Worm (Caenorhabditis elegans) whole organism, young adult: ENCODE measurements around the gene mif-2.

Experiments
- B0019.2 ChIP-seq: fragments of 200-800 bp; sonication (Bioruptor generic); conservative IDR thresholded peaks from 2 replicates; pipeline ENCODE4 v1.3.6; 2022; ENCODE audit warnings: missing genetic modification reagents, missing genetic modification characterization, missing compliant biosample characterization
- F22D6.2 ChIP-seq: sonication (generic microtip); optimal IDR thresholded peaks from 2 replicates; lab custom pipeline; 2016; ENCODE audit warnings: mild to moderate bottlenecking, missing genetic modification characterization, missing compliant biosample characterization
- F33H1.4 ChIP-seq: fragments of 200-800 bp; sonication (Bioruptor generic); IDR thresholded peaks from 2 replicates; pipeline ENCODE4 v1.3.6; 2022; ENCODE audit warnings: missing genetic modification reagents, missing genetic modification characterization, missing compliant biosample characterization
- F39B2.1 ChIP-seq: fragments of 200-800 bp; sonication (Bioruptor generic); IDR thresholded peaks from 2 replicates; pipeline ENCODE4 v1.3.6; 2022; ENCODE audit warnings: missing genetic modification reagents, missing genetic modification characterization, missing compliant biosample characterization
- F55B11.4 ChIP-seq: sonication (generic microtip); optimal IDR thresholded peaks from 2 replicates; lab custom pipeline; 2016; ENCODE audit warnings: missing compliant biosample characterization, missing genetic modification characterization, borderline replicate concordance; ENCODE audit not compliant: insufficient read depth
- T26A5.8 ChIP-seq: sonication (generic microtip); optimal IDR thresholded peaks from 2 replicates; lab custom pipeline; 2016; ENCODE audit warnings: missing genetic modification characterization, missing compliant biosample characterization
- Y67H2A.10 ChIP-seq: fragments of 200-800 bp; sonication (Bioruptor generic); conservative IDR thresholded peaks from 2 replicates; pipeline ENCODE4 v1.3.6; 2022; ENCODE audit warnings: missing genetic modification reagents, missing genetic modification characterization, missing compliant biosample characterization
- Y95B8A.8 ChIP-seq: fragments of 200-800 bp; sonication (Bioruptor generic); IDR thresholded peaks from 2 replicates; pipeline ENCODE4 v1.3.6; 2022; ENCODE audit warnings: missing genetic modification reagents, missing genetic modification characterization, missing compliant biosample characterization
- ZK185.1 ChIP-seq: sonication (generic microtip); optimal IDR thresholded peaks from 2 replicates; lab custom pipeline; 2016; ENCODE audit warnings: mild to moderate bottlenecking, missing genetic modification characterization, missing compliant biosample characterization; ENCODE audit not compliant: poor library complexity, severe bottlenecking
- ama-1 ChIP-seq, 3 experiments: fragments of 150-350 bp in 1 of 3; sonication (generic microtip) in 2 of 3; optimal IDR thresholded peaks; 2 replicates each; lab custom pipeline; 2014 to 2018; ENCODE audit warnings: missing biosample characterization in 2 of 3, missing genetic modification characterization in 2 of 3, missing genetic modification reagents in 2 of 3
- aptf-3 ChIP-seq: fragments of 200-800 bp; sonication (Bioruptor generic); IDR thresholded peaks from 2 replicates; pipeline ENCODE4 v1.3.6; 2022; ENCODE audit warnings: missing genetic modification characterization, missing compliant biosample characterization
- attf-5 ChIP-seq: fragments of 200-800 bp; sonication (Bioruptor generic); optimal IDR thresholded peaks from 2 replicates; lab custom pipeline; 2018; ENCODE audit warnings: mild to moderate bottlenecking, missing genetic modification characterization, missing compliant biosample characterization
- bed-2 ChIP-seq: fragments of 200-800 bp; sonication (Bioruptor generic); IDR thresholded peaks from 2 replicates; pipeline ENCODE4 v1.3.6; 2022; ENCODE audit warnings: missing genetic modification reagents, missing genetic modification characterization, missing compliant biosample characterization
- ceh-100 ChIP-seq: fragments of 200-800 bp; sonication (Bioruptor generic); IDR thresholded peaks from 2 replicates; pipeline ENCODE4 v1.3.6; 2022; ENCODE audit warnings: missing genetic modification reagents, missing genetic modification characterization, missing compliant biosample characterization
- ceh-40 ChIP-seq: fragments of 200-800 bp; sonication (Bioruptor generic); IDR thresholded peaks from 2 replicates; pipeline ENCODE4 v1.3.6; 2022; ENCODE audit warnings: missing genetic modification characterization, missing compliant biosample characterization
- ceh-58 ChIP-seq: fragments of 200-800 bp; sonication (Bioruptor generic); IDR thresholded peaks from 2 replicates; pipeline ENCODE4 v1.3.6; 2022; ENCODE audit warnings: missing genetic modification characterization, missing compliant biosample characterization
- dpl-1 ChIP-seq: fragments of 150-350 bp; optimal IDR thresholded peaks from 2 replicates; lab custom pipeline; 2014; ENCODE audit warnings: missing biosample characterization, missing genetic modification reagents, missing genetic modification characterization
- egl-44 ChIP-seq: fragments of 200-800 bp; sonication (Bioruptor generic); IDR thresholded peaks from 2 replicates; pipeline ENCODE4 v1.3.6; 2022; ENCODE audit warnings: missing genetic modification reagents, missing genetic modification characterization, missing compliant biosample characterization
- gei-17 ChIP-seq: fragments of 200-800 bp; sonication (Bioruptor generic); optimal IDR thresholded peaks from 2 replicates; lab custom pipeline; 2018; ENCODE audit warnings: mild to moderate bottlenecking, missing genetic modification characterization, missing compliant biosample characterization
- hlh-12 ChIP-seq: sonication (generic microtip); optimal IDR thresholded peaks from 2 replicates; lab custom pipeline; 2016; ENCODE audit warnings: missing genetic modification characterization, missing compliant biosample characterization
- madf-8 ChIP-seq: fragments of 200-800 bp; sonication (Bioruptor generic); conservative IDR thresholded peaks from 2 replicates; pipeline ENCODE4 v1.3.6; 2022; ENCODE audit warnings: missing genetic modification reagents, missing genetic modification characterization, missing compliant biosample characterization
- mcd-1 ChIP-seq: fragments of 200-800 bp; sonication (Bioruptor generic); IDR thresholded peaks from 2 replicates; pipeline ENCODE4 v1.3.6; 2022; ENCODE audit warnings: missing genetic modification reagents, missing genetic modification characterization, missing compliant biosample characterization
- mxl-1 ChIP-seq: sonication (generic microtip); optimal IDR thresholded peaks from 2 replicates; lab custom pipeline; 2016; ENCODE audit warnings: missing genetic modification characterization, missing compliant biosample characterization
- nfya-1 ChIP-seq: sonication (generic microtip); optimal IDR thresholded peaks from 2 replicates; lab custom pipeline; 2017; ENCODE audit warnings: antibody characterized with exemption, missing compliant biosample characterization, missing genetic modification characterization, borderline replicate concordance; ENCODE audit not compliant: insufficient read depth
- nhr-179 ChIP-seq: sonication (generic microtip); optimal IDR thresholded peaks from 2 replicates; lab custom pipeline; 2016; ENCODE audit warnings: mild to moderate bottlenecking, missing genetic modification characterization, missing compliant biosample characterization
- sea-2 ChIP-seq: fragments of 200-800 bp; sonication (Bioruptor generic); IDR thresholded peaks from 2 replicates; pipeline ENCODE4 v1.3.6; 2022; ENCODE audit warnings: missing genetic modification characterization, missing compliant biosample characterization
- snpc-3.4 ChIP-seq: sonication (generic microtip); optimal IDR thresholded peaks from 2 replicates; lab custom pipeline; 2017; ENCODE audit warnings: missing genetic modification characterization, mild to moderate bottlenecking, missing compliant biosample characterization, antibody characterized with exemption, moderate library complexity, missing genotype, missing genetic modification reagents
- snpc-4 ChIP-seq, 5 experiments: fragments of 150-350 bp in 1 of 5; sonication (generic microtip) in 4 of 5; optimal IDR thresholded peaks; 2 replicates each; lab custom pipeline; 2014 to 2018; ENCODE audit warnings: missing genetic modification characterization in 5 of 5, missing biosample characterization in 3 of 5, antibody characterized with exemption in 2 of 5, mild to moderate bottlenecking in 2 of 5, missing compliant biosample characterization in 2 of 5, missing genotype in 2 of 5, moderate library complexity in 2 of 5, missing genetic modification reagents in 1 of 5
- somi-1 ChIP-seq: fragments of 200-800 bp; sonication (Bioruptor generic); optimal IDR thresholded peaks from 2 replicates; lab custom pipeline; 2018; ENCODE audit warnings: mild to moderate bottlenecking, missing genetic modification characterization, missing compliant biosample characterization
- tbp1 ChIP-seq: fragments of 200-800 bp; sonication (Bioruptor generic); optimal IDR thresholded peaks from 2 replicates; lab custom pipeline; 2018; ENCODE audit warnings: mild to moderate bottlenecking, missing genetic modification characterization, missing compliant biosample characterization
- unc-130 ChIP-seq: sonication (generic microtip); optimal IDR thresholded peaks from 2 replicates; lab custom pipeline; 2016; ENCODE audit warnings: missing genetic modification reagents, missing genetic modification characterization, missing compliant biosample characterization
- zim-3 ChIP-seq: sonication (generic microtip); optimal IDR thresholded peaks from 2 replicates; lab custom pipeline; 2017; ENCODE audit warnings: mild to moderate bottlenecking, missing genetic modification characterization, moderate library complexity, missing compliant biosample characterization
- ztf-28 ChIP-seq: fragments of 200-800 bp; sonication (Bioruptor generic); IDR thresholded peaks from 2 replicates; pipeline ENCODE4 v1.3.6; 2022; ENCODE audit warnings: missing genetic modification reagents, missing genetic modification characterization, missing compliant biosample characterization
- ztf-3 ChIP-seq: fragments of 200-800 bp; sonication (Bioruptor generic); optimal IDR thresholded peaks from 2 replicates; lab custom pipeline; 2018; ENCODE audit warnings: mild to moderate bottlenecking, missing genetic modification characterization, missing compliant biosample characterization

mif-2 gene

DNA sequence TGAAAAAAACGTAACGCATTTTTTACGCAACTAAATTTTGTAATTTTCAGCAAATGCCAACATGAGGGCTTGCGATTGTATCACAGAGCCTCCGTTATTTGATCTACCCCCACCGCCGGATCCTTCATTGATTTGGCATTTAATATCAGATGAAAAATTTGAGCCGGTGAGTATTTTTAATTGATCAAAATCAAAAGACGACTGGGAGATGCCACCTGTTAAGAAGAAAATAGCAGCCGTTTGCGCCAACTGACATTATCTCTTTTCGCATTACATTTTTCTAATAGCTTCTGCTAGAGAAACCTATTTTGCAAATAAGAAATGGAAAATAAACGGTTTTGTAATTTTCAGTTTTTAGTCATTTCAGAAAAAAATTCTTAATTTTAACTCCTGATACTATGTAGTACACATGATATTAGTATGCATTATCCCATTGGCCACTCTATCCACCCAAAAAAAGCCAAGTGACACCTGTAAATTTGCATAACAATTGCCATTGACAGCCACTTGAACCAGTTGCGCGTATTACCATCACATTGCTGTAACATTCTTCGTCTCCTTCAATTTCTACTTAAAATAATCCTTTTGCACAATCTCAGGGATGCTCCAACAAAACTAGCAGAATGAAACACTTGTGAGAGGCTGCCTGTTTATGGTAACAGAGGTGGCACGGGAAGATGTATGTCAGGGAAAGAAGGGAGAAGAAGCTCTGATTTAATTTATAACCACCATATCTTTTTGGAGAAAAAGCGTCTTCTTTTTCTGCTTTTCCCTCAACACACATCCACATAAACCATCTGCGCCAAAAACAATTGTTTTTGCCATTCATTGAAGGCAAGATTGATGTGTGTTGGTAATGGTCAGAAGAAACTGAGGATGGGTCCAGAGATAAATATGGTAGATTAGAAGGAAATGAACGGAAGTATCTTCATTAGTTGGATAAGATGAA lies 19.6 kb downstream of the mif-2 start, which contains the start of gene F58H1.5:
Gene F58H1.5 (plus strand): TSS at position 51 of the 949 bp plus-strand sequence.
- TF ChIP-seq aptf-3 (GFP tag; lab: Robert Waterston, UW) (no peak), ztf-28 (GFP tag; lab: Robert Waterston, UW) (no peak)

DNA sequence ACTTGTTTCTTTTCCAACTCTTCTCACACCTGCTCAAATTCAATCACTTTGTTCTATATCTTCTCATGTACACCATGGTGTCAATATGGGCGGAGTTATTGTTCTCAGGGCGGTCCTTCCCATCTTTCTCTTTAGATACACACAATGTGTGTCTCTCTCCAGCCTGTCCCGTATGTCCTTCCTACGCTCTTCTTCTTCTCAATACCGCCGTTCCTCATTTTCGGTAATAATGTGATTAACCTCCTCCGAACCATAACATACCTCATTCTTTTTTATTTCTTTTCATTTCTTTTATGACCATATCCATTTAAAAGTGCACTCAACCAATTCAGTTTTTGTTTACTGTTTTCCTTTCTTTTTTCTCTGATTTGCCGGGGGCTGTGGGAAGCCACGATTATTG lies 22.6 kb downstream of the mif-2 start:
- TF ChIP-seq mcd-1 (no peak), madf-8 (no peak), unc-130 (GFP tag; lab: Kevin White, UChicago) (no peak), nhr-179 (tag; lab: Kevin White, UChicago) (no peak), dpl-1 (no peak), nfya-1 (tag; lab: Kevin White, UChicago) (no peak), snpc-3.4 (no peak), attf-5 (GFP tag; lab: Kevin White, UChicago) (no peak)

DNA sequence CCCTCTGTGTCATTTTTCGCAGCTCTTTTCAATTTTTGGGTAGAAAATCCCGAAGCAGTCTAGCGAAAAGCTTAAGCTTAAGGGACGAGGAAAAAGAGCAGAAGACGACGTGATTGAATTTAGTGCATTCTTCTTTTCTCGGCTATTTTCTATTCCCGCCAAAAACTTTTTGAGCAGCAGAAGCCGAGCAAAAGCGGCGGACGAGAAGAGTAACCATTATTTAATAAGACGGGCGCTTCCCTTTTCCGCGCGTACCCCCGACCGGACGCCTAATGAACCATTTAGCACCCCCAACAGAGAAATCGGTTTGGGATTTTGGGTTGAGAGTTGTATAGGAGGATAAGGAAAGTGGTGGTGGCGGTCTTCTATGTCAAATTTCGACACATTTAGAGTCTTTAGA lies 24.6 kb downstream of the mif-2 start:
- TF ChIP-seq ztf-3 (GFP tag; lab: Kevin White, UChicago): no peak
- no peak for TF ChIP-seq gei-17
- TF ChIP-seq F39B2.1: no peak
- TF ChIP-seq Y95B8A.8 (GFP tag; lab: Robert Waterston, UW): no peak
- no peak for TF ChIP-seq ceh-40 (GFP tag; lab: Robert Waterston, UW)
- TF ChIP-seq nhr-179 (tag; lab: Kevin White, UChicago): no peak
- no peak for TF ChIP-seq sea-2
- no peak for TF ChIP-seq Y67H2A.10 (GFP tag; lab: Robert Waterston, UW)
- TF ChIP-seq snpc-3.4: no peak

DNA sequence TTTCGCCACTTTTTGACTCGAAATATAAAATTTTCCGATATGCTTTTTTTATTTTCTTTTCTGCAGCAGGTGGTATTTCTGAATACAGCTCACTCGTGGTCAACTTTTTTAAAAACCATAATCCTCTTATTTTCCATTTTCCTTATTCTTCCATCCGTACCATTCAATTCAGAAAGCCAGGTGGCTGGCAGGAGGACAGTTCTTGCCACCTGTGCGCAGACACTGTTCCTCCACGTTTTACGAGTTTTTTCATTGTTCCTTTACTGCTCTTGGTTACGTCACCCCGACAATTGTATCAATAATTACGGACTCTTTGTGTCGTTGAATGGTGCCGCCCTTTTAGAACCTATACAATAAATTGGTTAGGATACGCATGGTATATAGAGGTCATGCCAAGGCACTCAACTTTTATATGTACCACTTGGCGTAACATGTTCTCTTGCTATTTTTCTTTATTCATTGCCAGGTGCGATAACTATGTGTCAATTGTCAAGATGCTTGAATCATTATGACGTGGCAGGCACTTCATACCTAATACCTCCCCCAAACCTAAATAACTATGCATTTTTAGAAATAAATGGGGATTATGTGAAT lies 25.3 kb downstream of the mif-2 start:
- TF ChIP-seq ama-1 (optimal IDR thresholded peaks at IDR 0.05; lab: Kevin White, UChicago) (no peak), ama-1 (GFP tag; optimal IDR thresholded peaks at IDR 0.05; lab: Kevin White, UChicago) (no peak), ceh-58 (GFP tag; lab: Robert Waterston, UW) (no peak), F33H1.4 (GFP tag; lab: Robert Waterston, UW) (no peak)

DNA sequence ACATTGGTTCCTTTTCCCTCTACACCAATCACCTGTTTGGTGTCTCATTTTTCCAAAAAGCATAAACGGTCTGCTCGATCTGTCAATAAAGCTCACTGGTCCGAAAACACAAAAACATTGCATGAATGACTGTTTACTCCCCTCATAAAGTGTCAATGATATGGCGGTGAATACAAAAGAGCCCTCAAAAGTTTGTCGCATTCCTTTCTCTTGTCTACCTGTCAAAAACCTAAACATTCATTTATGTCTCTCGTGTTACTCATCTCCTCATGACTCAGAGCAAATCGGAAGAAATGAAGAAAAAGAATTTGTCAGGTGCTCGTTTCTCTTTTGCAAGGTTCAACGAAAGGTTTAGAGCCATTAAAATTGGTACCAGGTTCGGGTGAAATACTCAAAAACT lies 27.0 kb downstream of the mif-2 start:
- TF ChIP-seq tbp1 (GFP tag; lab: Kevin White, UChicago) (no peak), somi-1 (no peak), ceh-100 (GFP tag; lab: Robert Waterston, UW) (no peak), bed-2 (GFP tag; lab: Robert Waterston, UW) (no peak), egl-44 (no peak), snpc-3.4 (no peak), snpc-4 (GFP tag; optimal IDR thresholded peaks at IDR 0.05; lab: Kevin White, UChicago) (no peak), snpc-4 (tag; optimal IDR thresholded peaks at IDR 0.05; lab: Kevin White, UChicago) (no peak), T26A5.8 (tag; lab: Kevin White, UChicago) (no peak), hlh-12 (tag; lab: Kevin White, UChicago) (no peak), ZK185.1 (no peak), zim-3 (tag; lab: Kevin White, UChicago) (no peak), mxl-1 (tag; lab: Kevin White, UChicago) (no peak), F22D6.2 (tag; lab: Kevin White, UChicago) (no peak), B0019.2 (GFP tag; lab: Robert Waterston, UW) (no peak), F55B11.4 (no peak)
